Worm (Caenorhabditis elegans) whole organism, late embryonic: ENCODE results near the gene T13F3.8.

Source experiments
- T23F11.4 ChIP-seq: fragments of 200-800 bp; sonication (Bioruptor generic); optimal IDR thresholded peaks from 2 replicates; lab custom pipeline; 2018; ENCODE audit warnings: mild to moderate bottlenecking, missing genetic modification characterization, missing compliant biosample characterization
- ceh-18 ChIP-seq: sonication (generic microtip); optimal IDR thresholded peaks from 2 replicates; lab custom pipeline; 2016; ENCODE audit warnings: missing genetic modification characterization, missing compliant biosample characterization
- ceh-9 ChIP-seq: sonication (generic microtip); optimal IDR thresholded peaks from 2 replicates; lab custom pipeline; 2016; ENCODE audit warnings: mild to moderate bottlenecking, missing genetic modification characterization, inconsistent platforms, missing compliant biosample characterization
- pha-4 ChIP-seq: fragments of 150-350 bp; optimal IDR thresholded peaks from 2 replicates; lab custom pipeline; 2018; ENCODE audit warnings: missing biosample characterization, missing genetic modification reagents, missing genetic modification characterization
- pqm-1 ChIP-seq: sonication (generic microtip); optimal IDR thresholded peaks from 2 replicates; lab custom pipeline; 2016; ENCODE audit warnings: missing genetic modification characterization, missing compliant biosample characterization
- unc-3 ChIP-seq, 2 experiments: fragments of 200-800 bp in 1 of 2; sonication (Bioruptor generic) in 1 of 2; sonication (generic microtip) in 1 of 2; conservative IDR thresholded peaks in 1 of 2; optimal IDR thresholded peaks in 1 of 2; 2 replicates each; pipeline versions ENCODE4 v1.3.6 to Lab custom; 2016 to 2022; ENCODE audit warnings: missing compliant biosample characterization in 2 of 2, missing genetic modification characterization in 2 of 2, missing genetic modification reagents in 1 of 2

- TF ChIP-seq pqm-1 (tag; lab: Kevin White, UChicago) (no peak), unc-3 (GFP tag; conservative IDR thresholded peaks at IDR 0.05; lab: Robert Waterston, UW) (no peak), unc-3 (tag; optimal IDR thresholded peaks at IDR 0.05; lab: Kevin White, UChicago) (no peak), ceh-18 (tag; lab: Kevin White, UChicago) (no peak), T23F11.4 (GFP tag; lab: Kevin White, UChicago) (no peak), ceh-9 (no peak), pha-4 (tag; lab: Kevin White, UChicago) (no peak)
Measured at ce11 chrV:16232180-16232579, 37.4 kb upstream of the T13F3.8 start, which contains the start of gene gst-22.
